Fruit fly (Drosophila melanogaster) Kc167 (cell line): ENCODE results near the gene Cyp308a1.

Experiments used
- Myc ChIP-seq: fragments of >200 bp; optimal IDR thresholded peaks from 2 replicates; lab custom pipeline; 2017; ENCODE audit warnings: missing external identifiers
- Sin3A ChIP-seq: fragments of >200 bp; optimal IDR thresholded peaks from 2 replicates; lab custom pipeline; 2018; ENCODE audit warnings: missing external identifiers
- h ChIP-seq: fragments of >200 bp; optimal IDR thresholded peaks from 3 replicates; lab custom pipeline; 2018; ENCODE audit warnings: missing external identifiers
- insv ChIP-seq: fragments of >200 bp; optimal IDR thresholded peaks from 3 replicates; lab custom pipeline; 2018; ENCODE audit warnings: missing external identifiers
- psq ChIP-seq: fragments of >200 bp; optimal IDR thresholded peaks from 2 replicates; lab custom pipeline; 2017; ENCODE audit warnings: missing external identifiers
- ttk ChIP-seq: sonication (Bioruptor generic); optimal IDR thresholded peaks from 2 replicates; lab custom pipeline; 2017; ENCODE audit warnings: missing external identifiers

The Cyp308a1 gene

DNA sequence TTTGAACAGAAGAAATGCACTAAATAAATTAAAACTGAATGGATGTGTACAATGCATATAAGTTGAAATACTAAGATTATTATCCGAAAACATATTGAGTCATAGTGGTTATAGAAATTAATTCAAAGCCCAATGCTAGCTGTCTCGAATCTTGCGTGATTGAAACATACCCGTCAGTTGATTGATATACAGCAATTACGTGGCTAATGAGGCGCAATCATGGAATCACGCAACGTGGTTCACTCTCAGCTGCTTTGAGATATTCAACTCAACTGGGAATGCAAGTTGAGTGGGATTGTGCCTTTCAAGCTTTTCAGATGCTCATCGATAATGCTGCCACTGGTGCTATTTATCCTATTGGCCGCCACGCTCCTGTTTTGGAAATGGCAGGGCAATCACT is at the start of gene Cyp308a1:
Gene Cyp308a1, plus strand, starts transcription at position 301 of the 400 bp plus-strand sequence.
- TF ChIP-seq Sin3A (lab: Kevin White, UChicago) (no peak), psq (lab: Kevin White, UChicago) (no peak), h (lab: Kevin White, UChicago) (no peak), insv (lab: Kevin White, UChicago) (no peak), ttk (lab: Kevin White, UChicago) (no peak), Myc (lab: Kevin White, UChicago) (no peak)

dm6 chrX:18662053-18662452 is 47.6 kb upstream of the Cyp308a1 start, which contains the start of gene CG6696:
Gene CG6696, minus strand, starts transcription at chrX:18662153.
- TF ChIP-seq h (lab: Kevin White, UChicago) (no peak), psq (lab: Kevin White, UChicago) (no peak), Myc (lab: Kevin White, UChicago) (no peak), ttk (lab: Kevin White, UChicago) (no peak)

DNA sequence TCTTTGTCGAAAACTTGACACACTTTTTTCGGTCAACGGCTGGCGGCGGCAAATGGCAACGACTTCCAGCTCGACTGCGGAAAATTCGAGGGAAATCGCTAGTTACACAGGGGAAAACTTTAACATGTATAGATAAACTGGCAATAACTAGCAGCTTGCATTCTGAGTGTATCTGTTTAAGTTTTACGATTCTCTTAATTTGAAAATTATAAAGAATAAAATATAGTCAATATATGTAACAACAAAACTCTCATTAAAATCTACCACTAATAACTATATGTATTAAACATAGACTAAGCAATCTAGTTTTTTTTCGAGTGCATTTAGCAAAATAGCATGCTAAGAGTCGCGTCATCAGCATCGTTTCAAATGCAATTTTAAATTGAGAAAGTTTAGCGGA is 46.3 kb upstream of the Cyp308a1 start:
- TF ChIP-seq psq (lab: Kevin White, UChicago) (no peak), Myc (lab: Kevin White, UChicago) (no peak), Sin3A (lab: Kevin White, UChicago) (no peak), insv (lab: Kevin White, UChicago) (no peak), h (lab: Kevin White, UChicago) (no peak), ttk (lab: Kevin White, UChicago) (no peak)

dm6 chrX:18665715-18666267 is 43.9 kb upstream of the Cyp308a1 start:
- TF ChIP-seq Sin3A (lab: Kevin White, UChicago): no peak
- TF ChIP-seq insv (lab: Kevin White, UChicago): no peak
- no peak for TF ChIP-seq psq (lab: Kevin White, UChicago)
- no peak for TF ChIP-seq ttk (lab: Kevin White, UChicago)
- TF ChIP-seq Myc (lab: Kevin White, UChicago): no peak
- TF ChIP-seq h (lab: Kevin White, UChicago): no peak

DNA sequence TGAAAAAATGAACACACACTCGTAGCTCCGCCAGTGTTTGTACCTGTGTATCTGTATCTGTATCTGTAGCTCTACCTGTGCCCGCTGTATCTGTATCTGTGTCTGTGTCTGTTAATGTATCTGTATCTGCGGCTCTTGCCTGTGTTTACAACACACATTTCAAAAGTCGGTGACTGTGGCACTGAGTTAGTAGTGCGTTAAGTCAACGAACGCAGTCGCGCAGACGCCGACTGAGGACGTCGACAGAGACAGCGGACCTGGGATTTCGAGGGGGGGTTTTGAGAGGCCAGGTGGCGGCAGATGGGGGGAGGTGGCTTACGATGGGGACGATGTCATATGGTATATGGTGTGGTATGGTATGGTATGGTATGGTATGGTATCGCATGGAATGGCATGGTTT is 41.4 kb upstream of the Cyp308a1 start:
- TF ChIP-seq Myc (lab: Kevin White, UChicago) (no peak), ttk (lab: Kevin White, UChicago) (no peak), h (lab: Kevin White, UChicago) (no peak), psq (lab: Kevin White, UChicago) (no peak), insv (lab: Kevin White, UChicago) (no peak), Sin3A (lab: Kevin White, UChicago) (no peak)

DNA sequence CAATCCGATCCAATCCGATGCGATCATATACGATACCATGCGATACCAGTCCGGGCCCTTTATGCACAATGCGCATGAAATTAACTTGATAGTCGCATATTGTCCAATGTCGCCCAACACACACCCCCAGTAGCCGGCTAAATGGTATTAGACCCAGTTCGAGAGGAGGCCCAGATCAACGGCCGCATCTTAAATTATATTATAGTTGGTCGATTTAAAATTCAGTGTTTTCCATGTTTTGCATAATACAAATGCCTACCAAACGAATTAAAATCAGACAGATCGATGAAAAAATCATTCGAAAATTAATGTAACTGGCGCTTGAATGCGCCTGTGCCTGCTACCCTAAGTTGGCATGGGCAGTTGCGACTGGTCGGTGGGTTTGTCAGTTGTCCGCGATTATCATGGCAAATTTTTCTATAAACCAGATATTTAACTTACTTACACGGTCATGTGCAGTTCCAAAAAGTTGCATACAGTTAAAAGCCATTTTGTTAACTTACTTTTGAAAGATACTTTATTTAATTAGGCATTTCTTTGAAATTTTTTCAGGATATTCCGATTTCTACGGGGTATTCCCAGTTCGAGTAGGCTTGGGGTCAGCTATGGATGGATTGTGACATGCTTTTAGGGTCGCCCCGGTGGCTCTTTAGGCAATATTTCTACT is 39.7 kb upstream of the Cyp308a1 start:
- TF ChIP-seq Myc (lab: Kevin White, UChicago) (no peak), Sin3A (lab: Kevin White, UChicago) (no peak), insv (lab: Kevin White, UChicago) (no peak), h (lab: Kevin White, UChicago) (no peak), psq (lab: Kevin White, UChicago) (no peak), ttk (lab: Kevin White, UChicago) (no peak)

DNA sequence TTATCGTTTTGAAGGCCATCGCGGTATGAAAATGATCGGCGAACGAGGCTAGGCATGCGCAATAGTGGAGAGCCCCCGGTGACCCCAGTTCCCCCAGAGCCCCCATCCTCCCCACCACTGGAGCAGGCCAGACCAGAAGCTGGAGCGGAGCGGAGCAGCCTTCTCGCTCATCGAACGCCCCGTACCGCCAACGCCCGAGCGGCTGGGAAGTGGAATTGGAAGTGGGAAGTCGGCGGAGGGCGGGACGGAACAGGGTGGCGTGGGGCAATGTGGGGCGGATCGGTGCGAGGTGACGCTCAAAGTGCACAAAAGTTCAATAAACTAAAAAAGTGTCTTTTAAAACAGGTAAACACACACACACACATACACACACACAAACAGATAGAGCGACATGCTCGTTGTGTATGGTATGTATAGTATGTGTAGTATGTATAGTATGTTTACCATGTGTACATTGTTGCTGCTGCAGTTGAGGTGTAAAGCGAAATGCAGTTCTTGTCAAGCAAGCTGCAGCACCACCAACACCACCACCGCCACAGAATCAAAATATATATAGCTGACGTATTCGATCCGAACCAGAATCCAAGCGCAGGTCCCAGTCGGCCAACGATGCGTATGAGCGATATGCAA is 38.0 kb upstream of the Cyp308a1 start:
- TF ChIP-seq Sin3A (lab: Kevin White, UChicago) (no peak), insv (lab: Kevin White, UChicago) (no peak), Myc (lab: Kevin White, UChicago) (no peak), psq (lab: Kevin White, UChicago) (no peak), ttk (lab: Kevin White, UChicago) (no peak), h (lab: Kevin White, UChicago) (no peak)

DNA sequence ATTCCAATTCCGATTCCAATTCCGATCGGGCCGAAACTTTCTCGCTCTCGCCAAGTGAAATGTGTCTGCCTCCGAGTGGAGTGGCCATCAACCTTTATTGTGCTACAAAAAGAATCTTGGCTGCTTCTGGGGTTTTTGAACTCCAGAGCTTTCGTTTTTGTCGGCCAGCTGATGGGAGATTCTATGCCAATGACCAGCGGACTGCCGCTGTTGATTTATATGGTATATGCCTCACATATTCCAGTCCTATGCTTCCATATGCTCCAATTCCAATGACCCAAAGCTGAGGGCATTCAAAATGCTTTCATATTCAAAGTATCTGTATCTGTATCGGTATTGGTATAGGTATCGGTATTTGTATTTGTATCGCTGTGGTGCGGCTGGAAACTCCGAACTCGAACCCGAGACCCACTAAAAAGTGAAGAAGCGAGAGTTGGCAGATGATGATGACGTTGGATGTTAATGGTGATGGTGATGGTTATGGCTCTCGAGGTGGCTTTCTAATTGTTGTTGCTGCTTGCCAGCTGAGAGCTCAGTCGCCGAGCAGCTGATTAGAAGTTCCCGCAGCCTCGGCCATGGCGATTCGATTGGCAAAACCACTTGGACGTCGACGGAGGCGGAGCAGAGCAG is 36.6 kb upstream of the Cyp308a1 start:
- TF ChIP-seq Myc (lab: Kevin White, UChicago) (no peak), insv (lab: Kevin White, UChicago) (no peak), psq (lab: Kevin White, UChicago) (no peak), ttk (lab: Kevin White, UChicago) (no peak), Sin3A (lab: Kevin White, UChicago) (no peak), h (lab: Kevin White, UChicago) (no peak)

DNA sequence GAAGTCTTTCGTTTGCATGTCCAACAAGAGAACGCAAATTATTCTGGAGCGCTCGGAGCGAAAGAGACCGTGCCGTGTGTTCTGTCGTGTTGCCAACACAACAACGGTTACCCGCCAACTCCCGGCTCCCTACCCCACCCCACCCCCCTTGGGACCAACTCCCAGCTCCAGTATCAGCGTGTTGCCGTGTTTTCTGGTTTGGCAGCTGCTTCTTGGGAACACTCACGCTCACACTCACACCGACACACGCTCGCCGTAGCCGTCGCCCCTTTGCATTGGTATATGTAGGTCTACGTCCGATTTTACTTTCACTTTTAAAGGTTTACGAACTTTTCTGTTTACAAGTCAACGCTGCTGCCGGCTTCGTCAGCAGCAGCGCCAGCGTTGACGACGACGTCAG is 34.4 kb upstream of the Cyp308a1 start:
- TF ChIP-seq Sin3A (lab: Kevin White, UChicago) (no peak), Myc (lab: Kevin White, UChicago) (no peak), ttk (lab: Kevin White, UChicago) (no peak), psq (lab: Kevin White, UChicago) (no peak)

DNA sequence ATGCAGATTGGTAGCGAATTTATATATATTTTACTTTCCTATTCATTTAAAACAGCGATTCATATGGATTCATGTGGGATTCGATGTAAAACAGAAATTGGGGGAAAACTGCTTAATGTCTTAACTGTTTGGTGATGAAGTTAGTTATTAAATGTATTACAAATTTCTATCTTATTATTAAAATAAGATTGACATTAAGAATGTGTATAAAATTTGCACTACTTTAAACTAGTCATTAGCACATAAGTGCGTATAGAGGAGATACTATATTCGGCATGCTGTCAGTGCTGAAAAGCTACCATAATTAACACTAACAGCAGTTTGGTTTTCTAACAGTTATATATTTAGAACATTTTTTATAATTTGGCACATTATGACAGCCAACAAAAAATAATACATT is 34.0 kb upstream of the Cyp308a1 start:
- TF ChIP-seq psq (lab: Kevin White, UChicago): no peak
- TF ChIP-seq h (lab: Kevin White, UChicago): no peak
- no peak for TF ChIP-seq Myc (lab: Kevin White, UChicago)
- TF ChIP-seq Sin3A (lab: Kevin White, UChicago): no peak
- TF ChIP-seq insv (lab: Kevin White, UChicago): no peak
- TF ChIP-seq ttk (lab: Kevin White, UChicago): no peak

- TF ChIP-seq ttk (lab: Kevin White, UChicago) (no peak), insv (lab: Kevin White, UChicago) (no peak), Sin3A (lab: Kevin White, UChicago) (no peak), psq (lab: Kevin White, UChicago) (no peak), Myc (lab: Kevin White, UChicago) (no peak), h (lab: Kevin White, UChicago) (no peak)
Measured at dm6 chrX:18676756-18677155, 32.9 kb upstream of the Cyp308a1 start.
